Fruit fly (Drosophila melanogaster) whole organism, wandering third instar larva: ENCODE results near the gene CG2258.

Source experiments
- Abd-B ChIP-seq: fragments of >200 bp; optimal IDR thresholded peaks from 2 replicates; lab custom pipeline; 2017; ENCODE audit warnings: missing biosample characterization, missing genetic modification characterization
- CG32264 ChIP-seq: fragments of 200-800 bp; sonication (Bioruptor generic); optimal IDR thresholded peaks from 2 replicates; lab custom pipeline; 2016; ENCODE audit warnings: missing biosample characterization, missing genetic modification characterization
- CG9705 ChIP-seq: fragments of 200-800 bp; sonication (Bioruptor generic); optimal IDR thresholded peaks from 2 replicates; lab custom pipeline; 2018; ENCODE audit warnings: missing biosample characterization, mild to moderate bottlenecking, missing genetic modification characterization
- CrebA ChIP-seq: fragments of 200-800 bp; sonication (Bioruptor generic); optimal IDR thresholded peaks from 2 replicates; lab custom pipeline; 2016; ENCODE audit warnings: missing biosample characterization, mild to moderate bottlenecking, missing genetic modification characterization, borderline replicate concordance
- Dfd ChIP-seq: fragments of >200 bp; optimal IDR thresholded peaks from 2 replicates; lab custom pipeline; 2017; ENCODE audit warnings: missing biosample characterization, missing genetic modification characterization
- Dif ChIP-seq: fragments of 200-275, 200-300 bp; sonication (Bioruptor generic); optimal IDR thresholded peaks from 2 replicates; lab custom pipeline; 2018; ENCODE audit warnings: missing biosample characterization, missing genetic modification characterization; ENCODE audit not compliant: partially characterized antibody
- GATAd ChIP-seq: sonication (Bioruptor generic); optimal IDR thresholded peaks from 2 replicates; lab custom pipeline; 2016; ENCODE audit warnings: missing biosample characterization, missing genetic modification characterization
- HLH106 ChIP-seq: fragments of 200-800 bp; optimal IDR thresholded peaks from 3 replicates; lab custom pipeline; 2019; ENCODE audit warnings: missing biosample characterization, mild to moderate bottlenecking, missing genetic modification characterization, moderate library complexity
- Hnf4 ChIP-seq: fragments of 200-800 bp; sonication (Bioruptor generic); optimal IDR thresholded peaks from 2 replicates; lab custom pipeline; 2016; ENCODE audit warnings: missing biosample characterization, mild to moderate bottlenecking, missing genetic modification characterization
- Hr78 ChIP-seq: fragments of >200 bp; optimal IDR thresholded peaks from 2 replicates; lab custom pipeline; 2017; ENCODE audit warnings: missing biosample characterization, missing genetic modification characterization
- Hr83 ChIP-seq: fragments of 200-300 bp; sonication (Bioruptor generic); optimal IDR thresholded peaks from 2 replicates; lab custom pipeline; 2016; ENCODE audit warnings: missing biosample characterization, mild to moderate bottlenecking, missing genetic modification characterization, moderate library complexity; ENCODE audit not compliant: poor library complexity, severe bottlenecking
- Jra ChIP-seq: sonication (Bioruptor generic); optimal IDR thresholded peaks from 2 replicates; lab custom pipeline; 2016; ENCODE audit warnings: missing biosample characterization, missing genetic modification characterization
- Mio ChIP-seq: sonication (Bioruptor generic); optimal IDR thresholded peaks from 2 replicates; lab custom pipeline; 2016; ENCODE audit warnings: missing biosample characterization, missing genetic modification characterization
- Myc ChIP-seq: fragments of >200 bp; optimal IDR thresholded peaks from 2 replicates; lab custom pipeline; 2017
- N ChIP-seq: fragments of >200 bp; optimal IDR thresholded peaks from 2 replicates; lab custom pipeline; 2018; ENCODE audit warnings: missing biosample characterization, missing external identifiers, missing genetic modification characterization
- OdsH ChIP-seq: fragments of 200-800 bp; sonication (Bioruptor generic); optimal IDR thresholded peaks from 2 replicates; lab custom pipeline; 2016; ENCODE audit warnings: missing biosample characterization, mild to moderate bottlenecking, missing genetic modification characterization
- Rel ChIP-seq, 2 experiments: fragments of 200-800 bp; sonication (Bioruptor generic) in 1 of 2; optimal IDR thresholded peaks; 2 replicates in 1 of 2; 3 replicates in 1 of 2; lab custom pipeline; 2016 to 2019; ENCODE audit warnings: mild to moderate bottlenecking in 2 of 2, missing biosample characterization in 2 of 2, missing genetic modification characterization in 2 of 2, moderate library complexity in 1 of 2
- Sp1 ChIP-seq: fragments of 200-800 bp; sonication (Bioruptor generic); optimal IDR thresholded peaks from 3 replicates; lab custom pipeline; 2019; ENCODE audit warnings: missing biosample characterization, mild to moderate bottlenecking, missing genetic modification characterization, moderate library complexity
- Vsx2 ChIP-seq: fragments of 200-300, 225-300 bp; sonication (Bioruptor generic); optimal IDR thresholded peaks from 2 replicates; lab custom pipeline; 2018; ENCODE audit warnings: missing biosample characterization, missing genetic modification characterization; ENCODE audit not compliant: partially characterized antibody
- br ChIP-seq: fragments of 200-800 bp; sonication (Bioruptor generic); optimal IDR thresholded peaks from 2 replicates; lab custom pipeline; 2016; ENCODE audit warnings: missing biosample characterization, missing genetic modification characterization
- brk ChIP-seq: fragments of 200-800 bp; sonication (Bioruptor generic); optimal IDR thresholded peaks from 2 replicates; lab custom pipeline; 2016; ENCODE audit warnings: missing biosample characterization, mild to moderate bottlenecking, missing genetic modification characterization
- dl ChIP-seq, 2 experiments: fragments of 175-275, 200-275 bp in 1 of 2; fragments of 200-275 bp in 1 of 2; sonication (Bioruptor generic); optimal IDR thresholded peaks; lab custom pipeline; 2018; ENCODE audit warnings: mild to moderate bottlenecking in 2 of 2, missing biosample characterization in 2 of 2, missing genetic modification characterization in 2 of 2, moderate library complexity in 2 of 2; ENCODE audit not compliant: partially characterized antibody in 2 of 2, insufficient read depth in 1 of 2
- dmrt93B ChIP-seq: fragments of 200-800 bp; sonication (Bioruptor generic); optimal IDR thresholded peaks from 2 replicates; lab custom pipeline; 2018; ENCODE audit warnings: missing biosample characterization, mild to moderate bottlenecking, missing genetic modification characterization
- dsf ChIP-seq: sonication (Bioruptor generic); optimal IDR thresholded peaks from 2 replicates; lab custom pipeline; 2016; ENCODE audit warnings: missing biosample characterization, missing genetic modification characterization, borderline replicate concordance
- ey ChIP-seq: fragments of 200-800 bp; sonication (Bioruptor generic); optimal IDR thresholded peaks from 2 replicates; lab custom pipeline; 2016; ENCODE audit warnings: missing biosample characterization, missing genetic modification characterization
- foxo ChIP-seq, 2 experiments: fragments of 200-800 bp; sonication (Bioruptor generic); optimal IDR thresholded peaks; 2 replicates in 1 of 2; 3 replicates in 1 of 2; lab custom pipeline; 2016 to 2017; ENCODE audit warnings: missing biosample characterization in 2 of 2, missing genetic modification characterization in 2 of 2
- fru ChIP-seq: fragments of 200-800 bp; sonication (Bioruptor generic); optimal IDR thresholded peaks from 3 replicates; lab custom pipeline; 2016; ENCODE audit warnings: missing biosample characterization, mild to moderate bottlenecking, missing genetic modification characterization
- h ChIP-seq: fragments of 200-800 bp; sonication (Bioruptor generic); optimal IDR thresholded peaks from 3 replicates; lab custom pipeline; 2016; ENCODE audit warnings: missing biosample characterization, mild to moderate bottlenecking, missing genetic modification characterization
- jim ChIP-seq: fragments of 175-275, 200-325 bp; sonication (Bioruptor generic); optimal IDR thresholded peaks from 2 replicates; lab custom pipeline; 2016; ENCODE audit warnings: missing biosample characterization, mild to moderate bottlenecking, missing genetic modification characterization
- lola ChIP-seq: fragments of >200 bp; optimal IDR thresholded peaks from 2 replicates; lab custom pipeline; 2017; ENCODE audit warnings: missing biosample characterization, missing genetic modification characterization
- pan ChIP-seq: fragments of >200 bp; optimal IDR thresholded peaks from 2 replicates; lab custom pipeline; 2017
- psq ChIP-seq: fragments of 200-800 bp; sonication (Bioruptor generic); optimal IDR thresholded peaks from 3 replicates; lab custom pipeline; 2017; ENCODE audit warnings: missing biosample characterization, mild to moderate bottlenecking, missing genetic modification characterization, moderate library complexity
- rgr ChIP-seq: fragments of 200-800 bp; sonication (Bioruptor generic); optimal IDR thresholded peaks from 3 replicates; lab custom pipeline; 2016; ENCODE audit warnings: missing biosample characterization, mild to moderate bottlenecking, missing genetic modification characterization
- sage ChIP-seq: fragments of 200-800 bp; sonication (Bioruptor generic); optimal IDR thresholded peaks from 2 replicates; lab custom pipeline; 2016; ENCODE audit warnings: missing biosample characterization, mild to moderate bottlenecking, missing genetic modification characterization
- sv ChIP-seq: fragments of 200-800 bp; sonication (Bioruptor generic); optimal IDR thresholded peaks from 3 replicates; lab custom pipeline; 2016; ENCODE audit warnings: missing biosample characterization, missing genetic modification characterization
- tai ChIP-seq: sonication (Bioruptor generic); optimal IDR thresholded peaks from 2 replicates; lab custom pipeline; 2016; ENCODE audit warnings: missing biosample characterization, missing genetic modification characterization
- usp ChIP-seq: fragments of >200 bp; optimal IDR thresholded peaks from 2 replicates; lab custom pipeline; 2017; ENCODE audit warnings: missing biosample characterization, missing genetic modification characterization
- woc ChIP-seq: sonication (Bioruptor generic); optimal IDR thresholded peaks from 2 replicates; lab custom pipeline; 2016; ENCODE audit warnings: missing biosample characterization, mild to moderate bottlenecking, missing genetic modification characterization

CG2258 gene

dm6 chrX:8060148-8060920, 41.6 kb downstream of the CG2258 start:
- peak; percentile 72 for TF ChIP-seq psq (GFP tag; lab: Kevin White, UChicago)
- TF ChIP-seq CG9705, result no peak
- TF ChIP-seq Rel (GFP tag; optimal IDR thresholded peaks at IDR 0.05; lab: Kevin White, UChicago), result no peak
- peak; percentile 11 for TF ChIP-seq Rel (tag; optimal IDR thresholded peaks at IDR 0.05; lab: Kevin White, UChicago)
- no peak for TF ChIP-seq Hr78 (GFP tag; lab: Kevin White, UChicago)
- TF ChIP-seq fru (GFP tag; lab: Kevin White, UChicago), result peak; percentile 92
- peak; percentile 83 for TF ChIP-seq jim (GFP tag; lab: Kevin White, UChicago)

- TF ChIP-seq CG9705 (no peak), Hr83 (GFP tag; lab: Kevin White, UChicago) (no peak), Vsx2 (GFP tag; lab: Kevin White, UChicago) (no peak), dsf (no peak), N (no peak), pan (no peak), Abd-B (GFP tag; lab: Kevin White, UChicago) (no peak), br (GFP tag; lab: Kevin White, UChicago) (no peak), CG32264 (GFP tag; lab: Kevin White, UChicago) (no peak), dmrt93B (no peak), foxo (GFP tag; optimal IDR thresholded peaks at IDR 0.05; lab: Kevin White, UChicago) (no peak), Myc (lab: Kevin White, UChicago) (no peak), woc (no peak), Sp1 (GFP tag; lab: Kevin White, UChicago) (no peak), Dif (no peak), sv (no peak), CrebA (GFP tag; lab: Kevin White, UChicago) (no peak), psq (GFP tag; lab: Kevin White, UChicago) (no peak)
- TF ChIP-seq, all 38 proteins: peak for 0
Observed at dm6 chrX:8059629-8060028, 42.3 kb downstream of the CG2258 start.

dm6 chrX:8058446-8058900, 43.4 kb downstream of the CG2258 start:
- TF ChIP-seq Sp1 (GFP tag; lab: Kevin White, UChicago) (peak; percentile 13), Jra (GFP tag; lab: Kevin White, UChicago) (peak; percentile 65), GATAd (GFP tag; lab: Kevin White, UChicago) (no peak), tai (GFP tag; lab: Kevin White, UChicago) (no peak), rgr (peak; percentile 33), Abd-B (GFP tag; lab: Kevin White, UChicago) (no peak), usp (no peak), sv (no peak), Myc (lab: Kevin White, UChicago) (no peak), Dif (peak; percentile 23), OdsH (GFP tag; lab: Kevin White, UChicago) (no peak), CG32264 (GFP tag; lab: Kevin White, UChicago) (no peak), Hnf4 (peak; percentile 59), brk (GFP tag; lab: Kevin White, UChicago) (peak; percentile 70), dl (GFP tag; optimal IDR thresholded peaks at IDR 0.05; lab: Kevin White, UChicago; ENCODE audit: insufficient read depth in 1 of 2, partially characterized antibody in 2 of 2) (peak in 1 of 2 experiments; percentile 76), dmrt93B (no peak), dsf (no peak), ey (GFP tag; lab: Kevin White, UChicago) (no peak), N (peak; percentile 31), Hr78 (GFP tag; lab: Kevin White, UChicago) (no peak), woc (no peak), CG9705 (no peak), br (GFP tag; lab: Kevin White, UChicago) (peak; percentile 23), Dfd (no peak), Hr83 (GFP tag; lab: Kevin White, UChicago) (peak; percentile 53), psq (GFP tag; lab: Kevin White, UChicago) (peak; percentile 52), Mio (GFP tag; lab: Kevin White, UChicago) (no peak), Vsx2 (GFP tag; lab: Kevin White, UChicago) (no peak), sage (GFP tag; lab: Kevin White, UChicago) (no peak), HLH106 (tag; lab: Kevin White, UChicago) (no peak), lola (no peak), fru (GFP tag; lab: Kevin White, UChicago) (peak; percentile 37), CrebA (GFP tag; lab: Kevin White, UChicago) (peak; percentile 77), foxo (GFP tag; optimal IDR thresholded peaks at IDR 0.05; lab: Kevin White, UChicago) (peak; percentile 6 to 20), Rel (GFP tag; optimal IDR thresholded peaks at IDR 0.05; lab: Kevin White, UChicago) (peak; percentile 22), Rel (tag; optimal IDR thresholded peaks at IDR 0.05; lab: Kevin White, UChicago) (peak; percentile 85), pan (no peak), h (peak; percentile 78), jim (GFP tag; lab: Kevin White, UChicago) (no peak)
- TF ChIP-seq, all 38 proteins: peak for 16
